Worm (Caenorhabditis elegans) whole organism, young adult: ENCODE measurements around the gene dot-1.5.
A peak's percentile ranks its signal among the peaks of the same experiment; 100 is the strongest.

Experiments
- B0019.2 ChIP-seq: fragments of 200-800 bp; sonication (Bioruptor generic); conservative IDR thresholded peaks from 2 replicates; pipeline ENCODE4 v1.3.6; 2022; ENCODE audit warnings: missing genetic modification reagents, missing genetic modification characterization, missing compliant biosample characterization
- B0035.1 ChIP-seq: sonication (generic microtip); optimal IDR thresholded peaks from 2 replicates; lab custom pipeline; 2016; ENCODE audit warnings: missing genetic modification characterization, mild to moderate bottlenecking, missing compliant biosample characterization, missing genotype, missing genetic modification reagents
- F37B4.10 ChIP-seq: fragments of 200-800 bp; sonication (Bioruptor generic); IDR thresholded peaks from 2 replicates; pipeline ENCODE4 v1.3.6; 2022; ENCODE audit warnings: missing genetic modification characterization, missing compliant biosample characterization
- F57C9.4 ChIP-seq: sonication (generic microtip); optimal IDR thresholded peaks from 2 replicates; lab custom pipeline; 2017; ENCODE audit warnings: mild to moderate bottlenecking, missing genetic modification characterization, missing compliant biosample characterization
- T07F8.4 ChIP-seq: sonication (generic microtip); optimal IDR thresholded peaks from 2 replicates; lab custom pipeline; 2016; ENCODE audit warnings: mild to moderate bottlenecking, missing genetic modification characterization, moderate library complexity, missing compliant biosample characterization
- T26A5.8 ChIP-seq: sonication (generic microtip); optimal IDR thresholded peaks from 2 replicates; lab custom pipeline; 2016; ENCODE audit warnings: missing genetic modification characterization, missing compliant biosample characterization
- Y79H2A.3 ChIP-seq: fragments of 200-800 bp; sonication (Bioruptor generic); conservative IDR thresholded peaks from 2 replicates; pipeline ENCODE4 v1.3.6; 2022; ENCODE audit warnings: missing genetic modification reagents, missing genetic modification characterization, missing compliant biosample characterization
- Y95B8A.8 ChIP-seq: fragments of 200-800 bp; sonication (Bioruptor generic); IDR thresholded peaks from 2 replicates; pipeline ENCODE4 v1.3.6; 2022; ENCODE audit warnings: missing genetic modification reagents, missing genetic modification characterization, missing compliant biosample characterization
- aptf-2 ChIP-seq: fragments of 200-800 bp; sonication (Bioruptor generic); conservative IDR thresholded peaks from 2 replicates; pipeline ENCODE4 v1.3.6; 2022; ENCODE audit warnings: missing genetic modification reagents, missing genetic modification characterization, missing compliant biosample characterization
- aptf-3 ChIP-seq: fragments of 200-800 bp; sonication (Bioruptor generic); IDR thresholded peaks from 2 replicates; pipeline ENCODE4 v1.3.6; 2022; ENCODE audit warnings: missing genetic modification characterization, missing compliant biosample characterization
- attf-6 ChIP-seq: fragments of 200-800 bp; sonication (Bioruptor generic); IDR thresholded peaks from 2 replicates; pipeline ENCODE4 v1.3.6; 2022; ENCODE audit warnings: missing genetic modification reagents, missing genetic modification characterization, missing compliant biosample characterization
- bed-2 ChIP-seq: fragments of 200-800 bp; sonication (Bioruptor generic); IDR thresholded peaks from 2 replicates; pipeline ENCODE4 v1.3.6; 2022; ENCODE audit warnings: missing genetic modification reagents, missing genetic modification characterization, missing compliant biosample characterization
- ccch-3 ChIP-seq: fragments of 200-800 bp; sonication (Bioruptor generic); optimal IDR thresholded peaks from 2 replicates; lab custom pipeline; 2018; ENCODE audit warnings: mild to moderate bottlenecking, missing genetic modification characterization, missing compliant biosample characterization
- cebp-2 ChIP-seq: fragments of 200-800 bp; sonication (Bioruptor generic); IDR thresholded peaks from 2 replicates; pipeline ENCODE4 v1.3.6; 2022; ENCODE audit warnings: missing genetic modification characterization, missing compliant biosample characterization
- ceh-100 ChIP-seq: fragments of 200-800 bp; sonication (Bioruptor generic); IDR thresholded peaks from 2 replicates; pipeline ENCODE4 v1.3.6; 2022; ENCODE audit warnings: missing genetic modification reagents, missing genetic modification characterization, missing compliant biosample characterization
- ceh-27 ChIP-seq: fragments of 200-800 bp; sonication (Bioruptor generic); optimal IDR thresholded peaks from 2 replicates; lab custom pipeline; 2018; ENCODE audit warnings: mild to moderate bottlenecking, missing genetic modification characterization, moderate library complexity, missing compliant biosample characterization
- ceh-58 ChIP-seq: fragments of 200-800 bp; sonication (Bioruptor generic); IDR thresholded peaks from 2 replicates; pipeline ENCODE4 v1.3.6; 2022; ENCODE audit warnings: missing genetic modification characterization, missing compliant biosample characterization
- ceh-79 ChIP-seq: sonication (generic microtip); optimal IDR thresholded peaks from 2 replicates; lab custom pipeline; 2017; ENCODE audit warnings: mild to moderate bottlenecking, missing genetic modification characterization, missing compliant biosample characterization
- chd-7 ChIP-seq: sonication (generic microtip); optimal IDR thresholded peaks from 2 replicates; lab custom pipeline; 2016; ENCODE audit warnings: mild to moderate bottlenecking, missing genetic modification characterization, moderate library complexity, missing compliant biosample characterization
- die-1 ChIP-seq: sonication (generic microtip); optimal IDR thresholded peaks from 2 replicates; lab custom pipeline; 2016; ENCODE audit warnings: missing genotype, mild to moderate bottlenecking, missing genetic modification characterization, missing compliant biosample characterization
- ekl-4 ChIP-seq: fragments of 200-800 bp; sonication (Bioruptor generic); IDR thresholded peaks from 2 replicates; pipeline ENCODE4 v1.3.6; 2022; ENCODE audit warnings: missing genetic modification reagents, missing genetic modification characterization, missing compliant biosample characterization
- ets-4 ChIP-seq: fragments of 200-800 bp; sonication (Bioruptor generic); optimal IDR thresholded peaks from 2 replicates; lab custom pipeline; 2018; ENCODE audit warnings: mild to moderate bottlenecking, missing genetic modification characterization, missing compliant biosample characterization
- fkh-3 ChIP-seq: sonication (generic microtip); optimal IDR thresholded peaks from 2 replicates; lab custom pipeline; 2016; ENCODE audit warnings: mild to moderate bottlenecking, missing genetic modification characterization, missing compliant biosample characterization
- lin-35 ChIP-seq, 3 experiments: fragments of 150-350 bp in 2 of 3; sonication (generic microtip) in 1 of 3; optimal IDR thresholded peaks; 2 replicates each; lab custom pipeline; 2014 to 2018; ENCODE audit warnings: missing biosample characterization in 3 of 3, missing genetic modification characterization in 3 of 3, missing genetic modification reagents in 3 of 3
- lin-40 ChIP-seq: sonication (generic microtip); optimal IDR thresholded peaks from 2 replicates; lab custom pipeline; 2016; ENCODE audit warnings: missing genetic modification characterization, mild to moderate bottlenecking, missing compliant biosample characterization, missing genotype, missing genetic modification reagents
- lin-54 ChIP-seq: fragments of 200-800 bp; sonication (Bioruptor generic); optimal IDR thresholded peaks from 2 replicates; lab custom pipeline; 2018; ENCODE audit warnings: mild to moderate bottlenecking, missing genetic modification characterization, missing compliant biosample characterization
- lir-1 ChIP-seq: fragments of 200-800 bp; sonication (Bioruptor generic); conservative IDR thresholded peaks from 2 replicates; pipeline ENCODE4 v1.3.6; 2022; ENCODE audit warnings: missing genetic modification reagents, missing genetic modification characterization, missing compliant biosample characterization
- lsl-1 ChIP-seq: fragments of 200-800 bp; sonication (Bioruptor generic); optimal IDR thresholded peaks from 2 replicates; lab custom pipeline; 2018; ENCODE audit warnings: mild to moderate bottlenecking, missing genetic modification characterization, moderate library complexity, missing compliant biosample characterization
- madf-3 ChIP-seq: fragments of 200-800 bp; sonication (Bioruptor generic); IDR thresholded peaks from 2 replicates; pipeline ENCODE4 v1.3.6; 2022; ENCODE audit warnings: missing genetic modification reagents, missing genetic modification characterization, missing compliant biosample characterization
- madf-8 ChIP-seq: fragments of 200-800 bp; sonication (Bioruptor generic); conservative IDR thresholded peaks from 2 replicates; pipeline ENCODE4 v1.3.6; 2022; ENCODE audit warnings: missing genetic modification reagents, missing genetic modification characterization, missing compliant biosample characterization
- mes-4 ChIP-seq: sonication (generic microtip); optimal IDR thresholded peaks from 2 replicates; lab custom pipeline; 2016; ENCODE audit warnings: missing genotype, missing genetic modification characterization, missing compliant biosample characterization
- repo-1 ChIP-seq: sonication (generic microtip); optimal IDR thresholded peaks from 2 replicates; lab custom pipeline; 2017; ENCODE audit warnings: mild to moderate bottlenecking, missing genetic modification characterization, missing compliant biosample characterization
- sea-2 ChIP-seq: fragments of 200-800 bp; sonication (Bioruptor generic); IDR thresholded peaks from 2 replicates; pipeline ENCODE4 v1.3.6; 2022; ENCODE audit warnings: missing genetic modification characterization, missing compliant biosample characterization
- snpc-1.1 ChIP-seq: sonication (generic microtip); optimal IDR thresholded peaks from 2 replicates; lab custom pipeline; 2017; ENCODE audit warnings: missing genetic modification characterization, mild to moderate bottlenecking, missing compliant biosample characterization, antibody characterized with exemption, moderate library complexity, missing genotype, missing genetic modification reagents; ENCODE audit not compliant: insufficient read depth
- snpc-3.4 ChIP-seq: sonication (generic microtip); optimal IDR thresholded peaks from 2 replicates; lab custom pipeline; 2017; ENCODE audit warnings: missing genetic modification characterization, mild to moderate bottlenecking, missing compliant biosample characterization, antibody characterized with exemption, moderate library complexity, missing genotype, missing genetic modification reagents
- somi-1 ChIP-seq: fragments of 200-800 bp; sonication (Bioruptor generic); optimal IDR thresholded peaks from 2 replicates; lab custom pipeline; 2018; ENCODE audit warnings: mild to moderate bottlenecking, missing genetic modification characterization, missing compliant biosample characterization
- zfh-2 ChIP-seq: fragments of 200-800 bp; sonication (Bioruptor generic); conservative IDR thresholded peaks from 2 replicates; pipeline ENCODE4 v1.3.6; 2022; ENCODE audit warnings: missing genetic modification reagents, missing genetic modification characterization, missing compliant biosample characterization
- ztf-22 ChIP-seq: fragments of 200-800 bp; sonication (Bioruptor generic); optimal IDR thresholded peaks from 2 replicates; lab custom pipeline; 2018; ENCODE audit warnings: mild to moderate bottlenecking, missing genetic modification characterization, moderate library complexity, missing compliant biosample characterization
- ztf-28 ChIP-seq: fragments of 200-800 bp; sonication (Bioruptor generic); IDR thresholded peaks from 2 replicates; pipeline ENCODE4 v1.3.6; 2022; ENCODE audit warnings: missing genetic modification reagents, missing genetic modification characterization, missing compliant biosample characterization

Gene dot-1.5

ce11 chrX:1915022-1915421 lies 2.2 kb upstream of the dot-1.5 start, which contains the start of gene rgs-9:
rgs-9 (plus strand) TSS chrX:1915258.
- TF ChIP-seq lin-54 (GFP tag; lab: Kevin White, UChicago) (no peak), aptf-2 (GFP tag; lab: Robert Waterston, UW) (peak; percentile 88), lin-40 (no peak)

DNA sequence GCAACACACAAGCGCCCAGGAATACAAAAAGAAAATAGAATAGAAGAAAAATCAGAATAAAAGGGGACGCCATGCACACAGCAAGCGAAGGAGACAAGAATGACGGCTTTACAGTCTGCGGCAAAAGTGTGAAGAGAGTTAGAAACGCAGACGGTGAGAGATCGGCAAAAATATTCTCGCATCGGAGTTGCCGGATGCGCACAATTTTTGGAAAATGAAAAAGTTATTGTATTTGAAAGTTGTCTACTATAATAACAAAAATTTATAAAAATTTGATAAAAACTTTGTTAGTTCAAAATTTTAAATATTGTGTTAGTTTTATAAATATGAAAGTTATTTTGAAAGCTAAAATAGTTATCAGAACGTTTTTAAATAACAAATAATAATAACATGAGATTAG lies 5.0 kb downstream of the dot-1.5 start, which contains the start of gene ZC53.22:
TSS of gene ZC53.22 (minus strand) at position 101 of the 400 bp plus-strand sequence.
- TF ChIP-seq ztf-28 (no peak), ceh-79 (tag; lab: Kevin White, UChicago) (no peak), ceh-100 (GFP tag; lab: Robert Waterston, UW) (no peak), ztf-22 (no peak), F57C9.4 (tag; lab: Kevin White, UChicago) (no peak), fkh-3 (no peak), F37B4.10 (no peak), madf-3 (GFP tag; lab: Robert Waterston, UW) (no peak), snpc-1.1 (tag; lab: Kevin White, UChicago) (no peak), Y79H2A.3 (GFP tag; lab: Robert Waterston, UW) (no peak), ccch-3 (GFP tag; lab: Kevin White, UChicago) (no peak), ets-4 (GFP tag; lab: Kevin White, UChicago) (no peak), zfh-2 (GFP tag; lab: Robert Waterston, UW) (no peak), B0019.2 (GFP tag; lab: Robert Waterston, UW) (no peak), chd-7 (tag; lab: Kevin White, UChicago) (no peak), T07F8.4 (tag; lab: Kevin White, UChicago) (no peak), ekl-4 (GFP tag; lab: Robert Waterston, UW) (no peak), lsl-1 (GFP tag; lab: Kevin White, UChicago) (no peak), bed-2 (GFP tag; lab: Robert Waterston, UW) (no peak), mes-4 (tag; lab: Kevin White, UChicago) (no peak)

DNA sequence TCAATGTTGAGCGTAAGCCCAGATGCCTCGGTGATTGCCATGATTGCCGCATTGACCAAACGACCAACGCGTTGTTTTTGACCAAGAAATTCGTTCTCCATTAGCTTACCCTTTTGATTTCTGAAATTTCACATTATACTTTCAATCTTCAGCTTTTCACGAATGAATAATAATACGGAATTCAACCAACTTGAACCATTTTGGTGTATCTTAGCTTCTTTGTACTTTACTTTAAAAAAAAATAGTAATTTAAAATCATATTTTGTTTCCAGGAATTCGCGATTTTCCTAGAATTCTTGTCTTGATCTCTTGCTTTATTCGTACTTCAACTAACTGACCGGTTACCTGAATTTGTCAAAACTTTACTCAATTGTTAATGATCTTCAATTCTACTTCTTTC lies 6.9 kb downstream of the dot-1.5 start, which contains the start of gene ZC53.2:
TSS of gene ZC53.2 (minus strand) at position 101 of the 400 bp plus-strand sequence.
- TF ChIP-seq aptf-3 (GFP tag; lab: Robert Waterston, UW) (no peak), repo-1 (tag; lab: Kevin White, UChicago) (no peak), attf-6 (GFP tag; lab: Robert Waterston, UW) (no peak), ceh-27 (GFP tag; lab: Kevin White, UChicago) (no peak), B0035.1 (tag; lab: Kevin White, UChicago) (no peak), ccch-3 (GFP tag; lab: Kevin White, UChicago) (no peak), lir-1 (GFP tag; lab: Robert Waterston, UW) (no peak), lin-35 (GFP tag; optimal IDR thresholded peaks at IDR 0.05; lab: Kevin White, UChicago) (no peak), T26A5.8 (no peak), sea-2 (no peak), snpc-3.4 (tag; lab: Kevin White, UChicago) (no peak), ceh-58 (GFP tag; lab: Robert Waterston, UW) (no peak), cebp-2 (no peak), die-1 (tag; lab: Kevin White, UChicago) (no peak), madf-8 (GFP tag; lab: Robert Waterston, UW) (no peak), somi-1 (GFP tag; lab: Kevin White, UChicago) (no peak), Y95B8A.8 (GFP tag; lab: Robert Waterston, UW) (no peak)
